Worm (Caenorhabditis elegans): Measurements from ENCODE around the gene R13H9.6.

ce11 chrIV:5103229-5103894, 34.9 kb upstream of the R13H9.6 start, which contains the start of gene C02B10.3:
- TF ChIP-seq mab-5 (tag; optimal IDR thresholded peaks at IDR 0.05) (no peak), ztf-11 (tag; optimal IDR thresholded peaks at IDR 0.05) (no peak), unc-62 (GFP tag; optimal IDR thresholded peaks at IDR 0.05) (no peak), ztf-4 (tag; optimal IDR thresholded peaks at IDR 0.05) (no peak), nhr-23 (tag; optimal IDR thresholded peaks at IDR 0.05) (no peak), nhr-77 (tag; optimal IDR thresholded peaks at IDR 0.05) (no peak)
